Fruit fly (Drosophila melanogaster) whole organism, larva: Measurements from ENCODE around the gene cu.
A peak's percentile ranks its signal among the peaks of the same experiment; 100 is the strongest.

Source experiments
- noc ChIP-seq: fragments of 200-800 bp; sonication (Bioruptor generic); optimal IDR thresholded peaks from 3 replicates; lab custom pipeline; 2019; ENCODE audit warnings: missing biosample characterization, mild to moderate bottlenecking, missing genetic modification characterization, moderate library complexity

The cu gene

dm6 chr3R:11196648-11197388 is 574 bp upstream of the cu start:
- peak; percentile 98 for TF ChIP-seq noc (tag; lab: Kevin White, UChicago)

- TF ChIP-seq noc (tag; lab: Kevin White, UChicago), result peak; percentile 34
Observed at dm6 chr3R:11198062-11198472, 675 bp downstream of the cu start.

dm6 chr3R:11199227-11199835 is 1.9 kb downstream of the cu start:
- TF ChIP-seq noc (tag; lab: Kevin White, UChicago), result peak; percentile 71

- TF ChIP-seq noc (tag; lab: Kevin White, UChicago), result no peak
Observed at dm6 chr3R:11200042-11200884, 2.9 kb downstream of the cu start.

dm6 chr3R:11200885-11201421 is 3.6 kb downstream of the cu start:
- TF ChIP-seq noc (tag; lab: Kevin White, UChicago), result peak; percentile 94

- TF ChIP-seq noc (tag; lab: Kevin White, UChicago), result no peak
Observed at dm6 chr3R:11208766-11209331, 11.5 kb downstream of the cu start.

- peak; percentile 63 for TF ChIP-seq noc (tag; lab: Kevin White, UChicago)
Observed at dm6 chr3R:11209801-11210402, 12.5 kb downstream of the cu start, which contains the start of the genes SdhC and Tctp. Gene SdhC, minus strand, starts transcription at chr3R:11209849. Gene Tctp, plus strand, starts transcription at chr3R:11210247.

dm6 chr3R:11211291-11212061 is 14.1 kb downstream of the cu start:
- TF ChIP-seq noc (tag; lab: Kevin White, UChicago), result peak; percentile 68

dm6 chr3R:11214449-11214950 is 17.1 kb downstream of the cu start, which contains the start of gene ZnT86D:
Gene ZnT86D, minus strand, starts transcription at chr3R:11214539.
- peak; percentile 85 for TF ChIP-seq noc (tag; lab: Kevin White, UChicago)

dm6 chr3R:11216156-11216630 is 18.8 kb downstream of the cu start, which contains the start of the genes RpS25 and CG4820:
Gene RpS25, minus strand, starts transcription at chr3R:11216287.
Gene CG4820, plus strand, starts transcription at chr3R:11216535.
- TF ChIP-seq noc (tag; lab: Kevin White, UChicago), result peak; percentile 69

- TF ChIP-seq noc (tag; lab: Kevin White, UChicago), result no peak
Observed at dm6 chr3R:11219883-11220282, 22.5 kb downstream of the cu start, which contains the start of gene CG6689. Gene CG6689, minus strand, starts transcription at chr3R:11220064.

- TF ChIP-seq noc (tag; lab: Kevin White, UChicago), result peak; percentile 55
Observed at dm6 chr3R:11221437-11222230, 24.2 kb downstream of the cu start, which contains the start of the genes CG6693 and RpL3. Gene CG6693, minus strand, starts transcription at chr3R:11221639. Gene RpL3, plus strand, starts transcription at chr3R:11221894.

dm6 chr3R:11222587-11222986 is 25.2 kb downstream of the cu start:
- TF ChIP-seq noc (tag; lab: Kevin White, UChicago), result no peak
